Fruit fly (Drosophila melanogaster): ENCODE measurements around the gene CG7606.

CG7606 gene

DNA sequence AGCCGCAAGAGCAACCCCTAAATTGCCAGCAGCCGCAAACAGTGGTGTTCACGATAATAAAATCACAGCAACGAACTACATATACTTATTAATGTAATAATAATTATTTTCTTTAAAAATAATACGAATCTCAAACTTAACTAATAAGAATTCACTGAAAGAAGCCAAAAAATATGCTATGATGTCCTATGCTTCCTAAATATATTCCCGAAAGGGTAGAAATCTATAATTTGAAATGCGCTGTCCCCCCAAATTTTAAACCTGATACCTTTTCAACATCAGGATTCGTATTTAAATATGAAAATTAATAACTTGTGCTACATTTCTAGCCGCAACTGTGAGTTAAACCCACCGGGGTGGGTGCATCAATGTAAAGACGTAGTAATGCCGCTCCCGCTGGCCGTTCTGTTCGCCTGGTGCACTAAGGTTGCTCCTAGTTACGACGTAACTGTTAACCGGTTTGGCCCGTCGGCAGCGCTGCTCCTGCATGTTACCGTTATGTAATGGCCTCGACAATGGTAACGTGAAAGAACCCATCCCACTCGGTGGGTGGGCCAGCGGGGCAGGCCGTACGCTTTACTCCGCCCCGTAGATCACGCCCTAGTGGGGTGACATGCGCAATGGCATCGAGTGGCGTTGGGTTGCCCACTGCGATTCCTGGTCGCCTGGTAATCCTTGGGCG lies 8.0 kb downstream of the CG7606 start (continued):
- TF ChIP-seq sd (tag; optimal IDR thresholded peaks at IDR 0.05) = no peak
- TF ChIP-seq Bgb (GFP tag; IDR thresholded peaks at IDR 0.05; ENCODE audit: partially characterized antibody) = peak; percentile 55; the same call in 1 of the 2 replicates
- TF ChIP-seq odd (GFP tag; optimal IDR thresholded peaks at IDR 0.05) = peak; percentile 83
- TF ChIP-seq CG6272 (GFP tag; IDR thresholded peaks at IDR 0.05) = peak; percentile 33; the same call in 1 of the 2 replicates
- TF ChIP-seq CG10979 (tag; optimal IDR thresholded peaks at IDR 0.05) = peak; percentile 94
- TF ChIP-seq CoRest (tag; optimal IDR thresholded peaks at IDR 0.05) = peak; percentile 91
- TF ChIP-seq CG10274 (GFP tag; optimal IDR thresholded peaks at IDR 0.05) = peak; percentile 58
- peak; percentile 77 for TF ChIP-seq CG1529 (GFP tag; optimal IDR thresholded peaks at IDR 0.05)
- TF ChIP-seq row (GFP tag; IDR thresholded peaks at IDR 0.05) = peak; percentile 84
- peak; percentile 35 for TF ChIP-seq CG16863 (GFP tag; optimal IDR thresholded peaks at IDR 0.05)
- peak; percentile 58; the same call in 1 of the 2 replicates for TF ChIP-seq onecut (GFP tag; IDR thresholded peaks at IDR 0.05)
- TF ChIP-seq CG12155 (GFP tag; optimal IDR thresholded peaks at IDR 0.05) = peak; percentile 43
- TF ChIP-seq zen2 (GFP tag; IDR thresholded peaks at IDR 0.05; ENCODE audit: partially characterized antibody) = no peak
- TF ChIP-seq slbo (GFP tag; IDR thresholded peaks at IDR 0.05) = peak; percentile 58
- no peak; the same call in 1 of the 2 replicates for TF ChIP-seq amos (GFP tag; IDR thresholded peaks at IDR 0.05; ENCODE audit: partially characterized antibody)
- TF ChIP-seq CG7963 (GFP tag; IDR thresholded peaks at IDR 0.05; ENCODE audit: partially characterized antibody) = no peak
- no peak for TF ChIP-seq yki (optimal IDR thresholded peaks at IDR 0.05)
- peak; percentile 92 for TF ChIP-seq nmo (GFP tag; optimal IDR thresholded peaks at IDR 0.05)
- TF ChIP-seq Dip3 (GFP tag; optimal IDR thresholded peaks at IDR 0.05) = no peak
- no peak for TF ChIP-seq Nf-YA (GFP tag; IDR thresholded peaks at IDR 0.05)
- no peak for TF ChIP-seq sc (optimal IDR thresholded peaks at IDR 0.05)
- TF ChIP-seq sc (GFP tag; optimal IDR thresholded peaks at IDR 0.05) = peak; percentile 77
- TF ChIP-seq Six4 (GFP tag; optimal IDR thresholded peaks at IDR 0.05) = peak; percentile 58
- no peak for TF ChIP-seq lbe (GFP tag; optimal IDR thresholded peaks at IDR 0.05)
- peak; percentile 62; the same call in 2 of the 3 replicates for TF ChIP-seq CG34224 (GFP tag; IDR thresholded peaks at IDR 0.05; ENCODE audit: partially characterized antibody)
- TF ChIP-seq CG31441 (GFP tag; IDR thresholded peaks at IDR 0.05) = peak; percentile 91
- peak; percentile 32; the same call in 1 of the 2 replicates for TF ChIP-seq H2.0 (GFP tag; IDR thresholded peaks at IDR 0.05)
- no peak for TF ChIP-seq dm (GFP tag; optimal IDR thresholded peaks at IDR 0.05)
- no peak for TF ChIP-seq Side (GFP tag; optimal IDR thresholded peaks at IDR 0.05)
- TF ChIP-seq vfl (GFP tag; optimal IDR thresholded peaks at IDR 0.05) = no peak
- peak; percentile 84 for TF ChIP-seq lab (GFP tag; optimal IDR thresholded peaks at IDR 0.05)
- peak; percentile 23 for TF ChIP-seq CG4617 (GFP tag; optimal IDR thresholded peaks at IDR 0.05; ENCODE audit: borderline replicate concordance)
- no peak for TF ChIP-seq fru (optimal IDR thresholded peaks at IDR 0.05)
- peak; percentile 21; the same call in 1 of the 2 replicates for TF ChIP-seq E2f2 (GFP tag; IDR thresholded peaks at IDR 0.05)
- peak; percentile 47 for TF ChIP-seq schlank (tag; optimal IDR thresholded peaks at IDR 0.05)
- peak in 1 of 2 experiments; percentile 84 for TF ChIP-seq bsh (GFP tag; optimal IDR thresholded peaks at IDR 0.05)
- TF ChIP-seq CG1233 (GFP tag; optimal IDR thresholded peaks at IDR 0.05) = peak; percentile 88
- TF ChIP-seq exex (tag; optimal IDR thresholded peaks at IDR 0.05) = peak; percentile 32
- TF ChIP-seq Antp (GFP tag; optimal IDR thresholded peaks at IDR 0.05) = no peak
- peak; percentile 44 for TF ChIP-seq ab (GFP tag; optimal IDR thresholded peaks at IDR 0.05)
- TF ChIP-seq mirr (GFP tag; optimal IDR thresholded peaks at IDR 0.05) = no peak
- TF ChIP-seq Sox102F (GFP tag; optimal IDR thresholded peaks at IDR 0.05) = peak; percentile 76
- TF ChIP-seq CG5245 (GFP tag; optimal IDR thresholded peaks at IDR 0.05) = no peak
- TF ChIP-seq CG18262 (tag; optimal IDR thresholded peaks at IDR 0.05) = peak; percentile 94
- no peak for TF ChIP-seq crc (GFP tag; optimal IDR thresholded peaks at IDR 0.05)
- peak; percentile 29 for TF ChIP-seq gcm2 (GFP tag; optimal IDR thresholded peaks at IDR 0.05)
- TF ChIP-seq CG4707 (GFP tag; optimal IDR thresholded peaks at IDR 0.05) = peak; percentile 46
- TF ChIP-seq CG6791 (GFP tag; IDR thresholded peaks at IDR 0.05; ENCODE audit: partially characterized antibody) = no peak
- TF ChIP-seq tgo (GFP tag; IDR thresholded peaks at IDR 0.05) = peak; percentile 62; the same call in 2 of the 3 replicates
- peak; percentile 72 for TF ChIP-seq gcm (GFP tag; optimal IDR thresholded peaks at IDR 0.05)
